Fruit fly (Drosophila melanogaster) whole organism, embryonic: ENCODE results near the gene CG14715.

Experiments
- Abd-B ChIP-seq: fragments of 200-800 bp; sonication (Bioruptor generic); optimal IDR thresholded peaks from 2 replicates; lab custom pipeline; 2018; ENCODE audit warnings: missing biosample characterization, mild to moderate bottlenecking, missing genetic modification characterization, moderate library complexity
- C15 ChIP-seq: fragments of 200-800 bp; sonication (Bioruptor generic); IDR thresholded peaks from 3 replicates; pipeline ENCODE4 v1.3.6; 2022; ENCODE audit warnings: missing biosample characterization, missing genetic modification characterization
- CG1024 ChIP-seq: fragments of 200-800 bp; sonication (Bioruptor generic); IDR thresholded peaks from 2 replicates; pipeline ENCODE4 v1.3.6; 2022; ENCODE audit warnings: missing biosample characterization, missing genetic modification characterization
- CG10431 ChIP-seq: fragments of 200-800 bp; sonication (Bioruptor generic); optimal IDR thresholded peaks from 3 replicates; lab custom pipeline; 2018; ENCODE audit warnings: missing biosample characterization, mild to moderate bottlenecking, missing genetic modification characterization
- CG10565 ChIP-seq: fragments of 200-800 bp; sonication (Bioruptor generic); optimal IDR thresholded peaks from 3 replicates; lab custom pipeline; 2016; ENCODE audit warnings: missing biosample characterization, mild to moderate bottlenecking, missing genetic modification characterization
- CG11695 ChIP-seq: fragments of 200-800 bp; sonication (Bioruptor generic); IDR thresholded peaks from 3 replicates; pipeline ENCODE4 v1.3.6; 2022; ENCODE audit warnings: missing biosample characterization, missing genetic modification characterization
- CG12659 ChIP-seq: fragments of 200-800 bp; sonication (Bioruptor generic); optimal IDR thresholded peaks from 3 replicates; lab custom pipeline; 2017; ENCODE audit warnings: mild to moderate bottlenecking, missing biosample characterization, missing genetic modification reagents, missing genetic modification characterization
- CG13287 ChIP-seq: fragments of 200-800 bp; sonication (Bioruptor generic); IDR thresholded peaks from 2 replicates; pipeline ENCODE4 v1.3.6; 2022; ENCODE audit warnings: missing biosample characterization, missing genetic modification characterization; ENCODE audit not compliant: partially characterized antibody
- CG13624 ChIP-seq: fragments of 200-800 bp; sonication (Bioruptor generic); optimal IDR thresholded peaks from 2 replicates; lab custom pipeline; 2016; ENCODE audit warnings: missing biosample characterization, missing genetic modification characterization
- CG14667 ChIP-seq: fragments of 200-800 bp; sonication (Bioruptor generic); IDR thresholded peaks from 2 replicates; pipeline ENCODE4 v1.3.6; 2022; ENCODE audit warnings: missing biosample characterization, missing genetic modification characterization
- CG15011 ChIP-seq: fragments of 200-800 bp; sonication (Bioruptor generic); optimal IDR thresholded peaks from 3 replicates; lab custom pipeline; 2018; ENCODE audit warnings: missing biosample characterization, mild to moderate bottlenecking, missing genetic modification characterization
- CG15601 ChIP-seq: fragments of 200-800 bp; sonication (Bioruptor generic); optimal IDR thresholded peaks from 3 replicates; lab custom pipeline; 2019; ENCODE audit warnings: missing biosample characterization, mild to moderate bottlenecking, missing genetic modification characterization, moderate library complexity
- CG1647 ChIP-seq: fragments of 200-800 bp; sonication (Bioruptor generic); optimal IDR thresholded peaks from 3 replicates; lab custom pipeline; 2016; ENCODE audit warnings: missing biosample characterization, missing genetic modification characterization
- CG17568 ChIP-seq: fragments of 200-800 bp; sonication (Bioruptor generic); optimal IDR thresholded peaks from 2 replicates; lab custom pipeline; 2018; ENCODE audit warnings: missing biosample characterization, mild to moderate bottlenecking, missing genetic modification characterization, moderate library complexity
- CG18011 ChIP-seq: fragments of 200-800 bp; sonication (Bioruptor generic); optimal IDR thresholded peaks from 2 replicates; lab custom pipeline; 2017; ENCODE audit warnings: missing biosample characterization, missing genetic modification characterization, mild to moderate bottlenecking, moderate library complexity, missing genotype
- CG2199 ChIP-seq: fragments of 200-800 bp; sonication (Bioruptor generic); IDR thresholded peaks from 3 replicates; pipeline ENCODE4 v1.3.6; 2022; ENCODE audit warnings: missing biosample characterization, missing genetic modification characterization
- CG4707 ChIP-seq: fragments of 200-800 bp; sonication (Bioruptor generic); optimal IDR thresholded peaks from 2 replicates; lab custom pipeline; 2018; ENCODE audit warnings: missing biosample characterization, mild to moderate bottlenecking, missing genetic modification characterization, moderate library complexity
- CG5245 ChIP-seq: fragments of 200-800 bp; sonication (Bioruptor generic); optimal IDR thresholded peaks from 3 replicates; lab custom pipeline; 2016; ENCODE audit warnings: missing biosample characterization, missing genetic modification characterization
- CG6854 ChIP-seq: fragments of 200-800 bp; sonication (Bioruptor generic); optimal IDR thresholded peaks from 3 replicates; lab custom pipeline; 2017; ENCODE audit warnings: missing biosample characterization, mild to moderate bottlenecking, missing genetic modification characterization
- CG7745 ChIP-seq: fragments of 200-800 bp; sonication (Bioruptor generic); optimal IDR thresholded peaks from 2 replicates; lab custom pipeline; 2018; ENCODE audit warnings: missing biosample characterization, mild to moderate bottlenecking, missing genetic modification characterization, moderate library complexity
- CHES-1-like ChIP-seq: fragments of 200-800 bp; sonication (Bioruptor generic); optimal IDR thresholded peaks from 2 replicates; lab custom pipeline; 2016; ENCODE audit warnings: missing biosample characterization, missing genetic modification characterization
- CkIIα-i1 ChIP-seq: fragments of 200-800 bp; sonication (Bioruptor generic); IDR thresholded peaks from 2 replicates; pipeline ENCODE4 v1.3.6; 2022; ENCODE audit warnings: missing biosample characterization, missing genetic modification characterization
- CoRest ChIP-seq: fragments of 200-800 bp; sonication (Bioruptor generic); optimal IDR thresholded peaks from 3 replicates; lab custom pipeline; 2018; ENCODE audit warnings: missing biosample characterization, mild to moderate bottlenecking, missing genetic modification characterization, moderate library complexity
- D19B ChIP-seq: fragments of 200-800 bp; sonication (Bioruptor generic); optimal IDR thresholded peaks from 2 replicates; lab custom pipeline; 2017; ENCODE audit warnings: missing biosample characterization, mild to moderate bottlenecking, missing genetic modification characterization
- Deaf1 ChIP-seq: fragments of 200-800 bp; optimal IDR thresholded peaks from 3 replicates; lab custom pipeline; 2019; ENCODE audit warnings: missing biosample characterization, mild to moderate bottlenecking, missing genetic modification characterization, moderate library complexity
- Dref ChIP-seq: fragments of 200-800 bp; sonication (Bioruptor generic); IDR thresholded peaks from 2 replicates; pipeline ENCODE4 v1.3.6; 2022; ENCODE audit warnings: missing biosample characterization, missing genetic modification characterization
- E2f2 ChIP-seq: fragments of 200-800 bp; sonication (Bioruptor generic); IDR thresholded peaks from 2 replicates; pipeline ENCODE4 v1.3.6; 2022; ENCODE audit warnings: missing biosample characterization, missing genetic modification characterization
- Fer2 ChIP-seq: fragments of 200-800 bp; sonication (Bioruptor generic); optimal IDR thresholded peaks from 2 replicates; lab custom pipeline; 2018; ENCODE audit warnings: missing biosample characterization, mild to moderate bottlenecking, missing genetic modification characterization, moderate library complexity
- Jarid2 ChIP-seq: fragments of 200-800 bp; sonication (Bioruptor generic); optimal IDR thresholded peaks from 3 replicates; lab custom pipeline; 2017; ENCODE audit warnings: mild to moderate bottlenecking, missing biosample characterization, missing genetic modification reagents, missing genetic modification characterization
- Mrtf ChIP-seq: fragments of 200-800 bp; sonication (Bioruptor generic); IDR thresholded peaks from 3 replicates; pipeline ENCODE4 v1.3.6; 2022; ENCODE audit warnings: missing biosample characterization, missing genetic modification characterization
- Nf-YC ChIP-seq: fragments of 200-800 bp; optimal IDR thresholded peaks from 3 replicates; lab custom pipeline; 2019; ENCODE audit warnings: missing biosample characterization, mild to moderate bottlenecking, missing genetic modification characterization, moderate library complexity
- Oli ChIP-seq: fragments of 200-800 bp; sonication (Bioruptor generic); optimal IDR thresholded peaks from 2 replicates; lab custom pipeline; 2018; ENCODE audit warnings: missing biosample characterization, mild to moderate bottlenecking, missing genetic modification characterization, moderate library complexity
- Sox100B ChIP-seq: fragments of 200-800 bp; sonication (Bioruptor generic); optimal IDR thresholded peaks from 3 replicates; lab custom pipeline; 2018; ENCODE audit warnings: missing biosample characterization, mild to moderate bottlenecking, missing genetic modification characterization
- Sry-δ ChIP-seq: fragments of 200-800 bp; sonication (Bioruptor generic); optimal IDR thresholded peaks from 2 replicates; lab custom pipeline; 2016; ENCODE audit warnings: missing biosample characterization, missing genetic modification characterization
- Ssrp ChIP-seq: fragments of 200-800 bp; sonication (Bioruptor generic); optimal IDR thresholded peaks from 2 replicates; lab custom pipeline; 2018; ENCODE audit warnings: missing biosample characterization, mild to moderate bottlenecking, missing genetic modification characterization, moderate library complexity
- Stat92E ChIP-seq, 3 experiments: fragments of >200 bp in 2 of 3; fragments of 200-800 bp in 1 of 3; sonication (Bioruptor generic) in 1 of 3; optimal IDR thresholded peaks; 2 replicates each; lab custom pipeline; 2017 to 2019; ENCODE audit warnings: missing biosample characterization in 3 of 3, missing genetic modification characterization in 3 of 3, mild to moderate bottlenecking in 1 of 3, moderate library complexity in 1 of 3
- Tbp ChIP-seq: fragments of >200 bp; optimal IDR thresholded peaks from 2 replicates; lab custom pipeline; 2018; ENCODE audit warnings: missing biosample characterization, missing genetic modification characterization
- Xbp1 ChIP-seq: fragments of 200-800 bp; sonication (Bioruptor generic); optimal IDR thresholded peaks from 3 replicates; lab custom pipeline; 2016; ENCODE audit warnings: missing biosample characterization, mild to moderate bottlenecking, missing genetic modification characterization
- al ChIP-seq: fragments of 200-800 bp; sonication (Bioruptor generic); IDR thresholded peaks from 2 replicates; pipeline ENCODE4 v1.3.6; 2022; ENCODE audit warnings: missing biosample characterization, missing genetic modification characterization
- bab2 ChIP-seq: fragments of 200-800 bp; sonication (Bioruptor generic); optimal IDR thresholded peaks from 2 replicates; lab custom pipeline; 2016; ENCODE audit warnings: missing biosample characterization, missing genetic modification characterization
- dan ChIP-seq: fragments of 200-800 bp; sonication (Bioruptor generic); IDR thresholded peaks from 2 replicates; pipeline ENCODE4 v1.3.6; 2022; ENCODE audit warnings: missing biosample characterization, missing genetic modification characterization
- oc ChIP-seq: fragments of 200-800 bp; sonication (Bioruptor generic); optimal IDR thresholded peaks from 2 replicates; lab custom pipeline; 2018; ENCODE audit warnings: missing biosample characterization, mild to moderate bottlenecking, missing genetic modification characterization, moderate library complexity
- onecut ChIP-seq: fragments of 200-800 bp; sonication (Bioruptor generic); IDR thresholded peaks from 2 replicates; pipeline ENCODE4 v1.3.6; 2022; ENCODE audit warnings: missing biosample characterization, missing genetic modification characterization
- pum ChIP-seq: fragments of 200-800 bp; sonication (Bioruptor generic); optimal IDR thresholded peaks from 2 replicates; lab custom pipeline; 2016; ENCODE audit warnings: missing biosample characterization, missing genetic modification characterization
- pzg ChIP-seq: fragments of 200-800 bp; sonication (Bioruptor generic); optimal IDR thresholded peaks from 3 replicates; lab custom pipeline; 2018; ENCODE audit warnings: missing biosample characterization, mild to moderate bottlenecking, missing genetic modification characterization, moderate library complexity
- ro ChIP-seq: fragments of 200-800 bp; sonication (Bioruptor generic); IDR thresholded peaks from 2 replicates; pipeline ENCODE4 v1.3.6; 2022; ENCODE audit warnings: missing biosample characterization, missing genetic modification characterization
- seq ChIP-seq: fragments of 200-800 bp; sonication (Bioruptor generic); IDR thresholded peaks from 2 replicates; pipeline ENCODE4 v1.3.6; 2022; ENCODE audit warnings: missing biosample characterization, missing genetic modification characterization
- tup ChIP-seq: fragments of 200-800 bp; sonication (Bioruptor generic); optimal IDR thresholded peaks from 2 replicates; lab custom pipeline; 2016; ENCODE audit warnings: missing biosample characterization, mild to moderate bottlenecking, missing genetic modification characterization, moderate library complexity
- tx ChIP-seq: fragments of 200-800 bp; sonication (Bioruptor generic); optimal IDR thresholded peaks from 2 replicates; lab custom pipeline; 2016; ENCODE audit warnings: missing biosample characterization, missing genetic modification characterization
- wor ChIP-seq: fragments of 200-800 bp; sonication (Bioruptor generic); IDR thresholded peaks from 2 replicates; pipeline ENCODE4 v1.3.6; 2022; ENCODE audit warnings: missing biosample characterization, missing genetic modification characterization
- z ChIP-seq: fragments of 200-800 bp; sonication (Bioruptor generic); IDR thresholded peaks from 3 replicates; pipeline ENCODE4 v1.3.6; 2022; ENCODE audit warnings: missing biosample characterization, missing genetic modification characterization
- zen ChIP-seq: fragments of 200-800 bp; sonication (Bioruptor generic); optimal IDR thresholded peaks from 3 replicates; lab custom pipeline; 2018; ENCODE audit warnings: missing biosample characterization, mild to moderate bottlenecking, missing genetic modification characterization, moderate library complexity

CG14715 gene

DNA sequence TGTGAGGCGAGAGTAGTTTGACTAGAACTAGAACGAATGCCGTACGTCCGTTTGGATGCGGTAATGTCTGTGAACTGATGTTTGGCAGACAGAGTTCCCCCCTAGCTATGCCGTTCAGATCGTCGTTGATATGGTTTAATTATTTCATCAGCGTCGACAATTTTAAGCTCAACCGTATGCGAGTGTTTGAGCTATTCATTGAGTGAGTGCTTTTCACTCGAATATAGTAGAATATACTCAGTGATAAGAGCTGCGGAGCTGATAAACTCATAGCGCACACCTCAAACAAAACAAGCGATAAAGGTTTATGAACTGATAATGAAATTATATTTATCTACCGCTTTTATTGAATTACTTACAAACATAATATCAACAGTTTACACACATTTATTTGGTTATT is 14.0 kb downstream of the CG14715 start, which contains the start of gene CG6834 (continued):
- TF ChIP-seq ro (no peak), C15 (GFP tag; lab: Robert Waterston, UW) (no peak), Sry-δ (GFP tag; lab: Kevin White, UChicago) (no peak), CG13624 (GFP tag; lab: Kevin White, UChicago) (peak; percentile 19), Tbp (GFP tag; lab: Kevin White, UChicago) (no peak), CG1024 (GFP tag; lab: Robert Waterston, UW) (no peak), CG14667 (GFP tag; lab: Robert Waterston, UW) (no peak), Nf-YC (tag; lab: Kevin White, UChicago) (peak; percentile 34), Stat92E (GFP tag; optimal IDR thresholded peaks at IDR 0.05; lab: Kevin White, UChicago) (no peak), Abd-B (GFP tag; lab: Kevin White, UChicago) (no peak), CHES-1-like (GFP tag; lab: Kevin White, UChicago) (no peak), Xbp1 (no peak), CG17568 (GFP tag; lab: Kevin White, UChicago) (peak; percentile 12), bab2 (GFP tag; lab: Kevin White, UChicago) (no peak), Ssrp (tag; lab: Kevin White, UChicago) (no peak), CG1647 (GFP tag; lab: Kevin White, UChicago) (no peak), CG10431 (GFP tag; lab: Kevin White, UChicago) (peak; percentile 39), Mrtf (GFP tag; lab: Robert Waterston, UW) (no peak), CG15011 (GFP tag; lab: Kevin White, UChicago) (no peak), CG5245 (GFP tag; lab: Kevin White, UChicago) (no peak), E2f2 (GFP tag; lab: Robert Waterston, UW) (no peak), CG10565 (GFP tag; lab: Kevin White, UChicago) (no peak), CkIIα-i1 (GFP tag; lab: Robert Waterston, UW) (no peak), CG4707 (GFP tag; lab: Kevin White, UChicago) (no peak), CG12659 (no peak), CG7745 (tag; lab: Kevin White, UChicago) (peak; percentile 9), D19B (GFP tag; lab: Kevin White, UChicago) (no peak), CG6854 (no peak), pzg (GFP tag; lab: Kevin White, UChicago) (no peak), dan (GFP tag; lab: Robert Waterston, UW) (no peak), CG18011 (GFP tag; lab: Kevin White, UChicago) (no peak), Jarid2 (GFP tag; lab: Kevin White, UChicago) (no peak), tup (GFP tag; lab: Kevin White, UChicago) (no peak), al (GFP tag; lab: Robert Waterston, UW) (no peak), Sox100B (GFP tag; lab: Kevin White, UChicago) (no peak), onecut (GFP tag; lab: Robert Waterston, UW) (no peak), Oli (tag; lab: Kevin White, UChicago) (no peak), oc (tag; lab: Kevin White, UChicago) (no peak), z (GFP tag; lab: Robert Waterston, UW) (peak; percentile 94), CG15601 (tag; lab: Kevin White, UChicago) (peak; percentile 59), tx (GFP tag; lab: Kevin White, UChicago) (no peak), seq (GFP tag; lab: Robert Waterston, UW) (no peak), Dref (GFP tag; lab: Robert Waterston, UW) (no peak), CG2199 (GFP tag; lab: Robert Waterston, UW) (no peak), Fer2 (tag; lab: Kevin White, UChicago) (no peak), zen (tag; lab: Kevin White, UChicago) (no peak), pum (GFP tag; lab: Kevin White, UChicago) (no peak), Deaf1 (tag; lab: Kevin White, UChicago) (no peak), CoRest (no peak), CG11695 (GFP tag; lab: Robert Waterston, UW) (no peak), CG13287 (no peak), wor (GFP tag; lab: Robert Waterston, UW) (no peak)
